Fruit fly (Drosophila melanogaster) whole organism, pupa: ENCODE results near the gene CG6659.
A peak's percentile ranks its signal among the peaks of the same experiment; 100 is the strongest.

Source experiments
- CG10348 ChIP-seq: fragments of 200-800 bp; sonication (Bioruptor generic); IDR thresholded peaks from 2 replicates; pipeline ENCODE4 v1.3.6; 2022; ENCODE audit warnings: missing biosample characterization, missing genetic modification characterization
- CG12605 ChIP-seq: fragments of 200-800 bp; sonication (Bioruptor generic); IDR thresholded peaks from 2 replicates; pipeline ENCODE4 v1.3.6; 2022; ENCODE audit warnings: missing biosample characterization, missing genetic modification characterization
- CG13204 ChIP-seq: fragments of 200-800 bp; sonication (Bioruptor generic); optimal IDR thresholded peaks from 2 replicates; lab custom pipeline; 2018; ENCODE audit warnings: missing biosample characterization, mild to moderate bottlenecking, missing genetic modification characterization, moderate library complexity
- CG14655 ChIP-seq: fragments of 200-800 bp; sonication (Bioruptor generic); optimal IDR thresholded peaks from 3 replicates; lab custom pipeline; 2017; ENCODE audit warnings: mild to moderate bottlenecking, missing biosample characterization, missing genetic modification reagents, missing genetic modification characterization
- CG15710 ChIP-seq: fragments of 200-800 bp; sonication (Bioruptor generic); optimal IDR thresholded peaks from 2 replicates; lab custom pipeline; 2018; ENCODE audit warnings: missing biosample characterization, mild to moderate bottlenecking, missing genetic modification characterization, moderate library complexity
- CG17806 ChIP-seq: fragments of 200-800 bp; sonication (Bioruptor generic); optimal IDR thresholded peaks from 2 replicates; lab custom pipeline; 2018; ENCODE audit warnings: missing biosample characterization, mild to moderate bottlenecking, missing genetic modification characterization, moderate library complexity
- CG32121 ChIP-seq: fragments of 200-800 bp; sonication (Bioruptor generic); IDR thresholded peaks from 2 replicates; pipeline ENCODE4 v1.3.6; 2022; ENCODE audit warnings: missing biosample characterization, missing genetic modification characterization
- CG34367 ChIP-seq: fragments of 200-800 bp; sonication (Bioruptor generic); optimal IDR thresholded peaks from 2 replicates; lab custom pipeline; 2018; ENCODE audit warnings: missing biosample characterization, mild to moderate bottlenecking, missing genetic modification characterization
- CG4496 ChIP-seq: fragments of 200-800 bp; sonication (Bioruptor generic); IDR thresholded peaks from 3 replicates; pipeline ENCODE4 v1.3.6; 2022; ENCODE audit warnings: missing biosample characterization, missing genetic modification characterization
- CG8159 ChIP-seq: fragments of 200-800 bp; sonication (Bioruptor generic); optimal IDR thresholded peaks from 3 replicates; lab custom pipeline; 2018; ENCODE audit warnings: missing biosample characterization, mild to moderate bottlenecking, missing genetic modification characterization, moderate library complexity
- CG8301 ChIP-seq: fragments of 200-800 bp; sonication (Bioruptor generic); optimal IDR thresholded peaks from 2 replicates; lab custom pipeline; 2018; ENCODE audit warnings: missing biosample characterization, mild to moderate bottlenecking, missing genetic modification characterization
- CG9948 ChIP-seq: fragments of 200-800 bp; sonication (Bioruptor generic); optimal IDR thresholded peaks from 2 replicates; lab custom pipeline; 2018; ENCODE audit warnings: missing biosample characterization, mild to moderate bottlenecking, missing genetic modification characterization, moderate library complexity
- D1 ChIP-seq: fragments of 200-800 bp; sonication (Bioruptor generic); optimal IDR thresholded peaks from 2 replicates; lab custom pipeline; 2018; ENCODE audit warnings: missing biosample characterization, mild to moderate bottlenecking, missing genetic modification characterization, moderate library complexity
- EcR ChIP-seq: fragments of 200-800 bp; sonication (Bioruptor generic); optimal IDR thresholded peaks from 3 replicates; lab custom pipeline; 2019; ENCODE audit warnings: missing biosample characterization, missing genetic modification characterization, mild to moderate bottlenecking, moderate library complexity, missing genetic modification reagents
- Ets98B ChIP-seq: fragments of 200-800 bp; sonication (Bioruptor generic); IDR thresholded peaks from 2 replicates; pipeline ENCODE4 v1.3.6; 2022; ENCODE audit warnings: missing biosample characterization, missing genetic modification characterization
- Pif1A ChIP-seq: fragments of 200-800 bp; sonication (Bioruptor generic); optimal IDR thresholded peaks from 3 replicates; lab custom pipeline; 2016; ENCODE audit warnings: missing biosample characterization, missing genetic modification characterization
- Pif1B ChIP-seq: fragments of 200-800 bp; sonication (Bioruptor generic); optimal IDR thresholded peaks from 3 replicates; lab custom pipeline; 2016; ENCODE audit warnings: missing biosample characterization, missing genetic modification characterization
- Snoo ChIP-seq: fragments of 200-800 bp; sonication (Bioruptor generic); optimal IDR thresholded peaks from 3 replicates; lab custom pipeline; 2017; ENCODE audit warnings: missing biosample characterization, mild to moderate bottlenecking, missing genetic modification characterization, inconsistent platforms
- fd96Ca ChIP-seq: fragments of 200-800 bp; sonication (Bioruptor generic); IDR thresholded peaks from 3 replicates; pipeline ENCODE4 v1.3.6; 2022; ENCODE audit warnings: missing biosample characterization, missing genetic modification characterization
- gl ChIP-seq: fragments of 200-800 bp; sonication (Bioruptor generic); optimal IDR thresholded peaks from 2 replicates; lab custom pipeline; 2018; ENCODE audit warnings: missing biosample characterization, mild to moderate bottlenecking, missing genetic modification characterization
- rn ChIP-seq: fragments of 200-800 bp; sonication (Bioruptor generic); IDR thresholded peaks from 2 replicates; pipeline ENCODE4 v1.3.6; 2022; ENCODE audit warnings: missing biosample characterization, missing genetic modification characterization

CG6659 gene

dm6 chrX:18650252-18650651, 6.8 kb downstream of the CG6659 start, which contains the start of gene Hou:
Hou (minus strand) TSS chrX:18650444.
- TF ChIP-seq D1 (tag; lab: Kevin White, UChicago) (no peak), CG4496 (GFP tag; lab: Robert Waterston, UW) (no peak), CG17806 (no peak), CG15710 (tag; lab: Kevin White, UChicago) (no peak), CG12605 (GFP tag; lab: Robert Waterston, UW) (no peak), CG32121 (GFP tag; lab: Robert Waterston, UW) (no peak), CG13204 (GFP tag; lab: Kevin White, UChicago) (no peak), Pif1B (GFP tag; lab: Kevin White, UChicago) (no peak), CG34367 (tag; lab: Kevin White, UChicago) (no peak), CG10348 (no peak), Pif1A (no peak)

dm6 chrX:18647961-18648360, 9.1 kb downstream of the CG6659 start, which contains the start of gene Nup35:
Nup35 (plus strand) TSS chrX:18648182.
- TF ChIP-seq CG34367 (tag; lab: Kevin White, UChicago) = no peak
- TF ChIP-seq CG13204 (GFP tag; lab: Kevin White, UChicago) = no peak
- TF ChIP-seq Pif1B (GFP tag; lab: Kevin White, UChicago) = no peak
- TF ChIP-seq CG12605 (GFP tag; lab: Robert Waterston, UW) = no peak
- no peak for TF ChIP-seq fd96Ca (GFP tag; lab: Robert Waterston, UW)
- TF ChIP-seq Ets98B = no peak
- TF ChIP-seq CG4496 (GFP tag; lab: Robert Waterston, UW) = no peak
- TF ChIP-seq EcR (GFP tag; lab: Kevin White, UChicago) = no peak
- no peak for TF ChIP-seq CG17806
- TF ChIP-seq CG14655 (GFP tag; lab: Kevin White, UChicago) = no peak
- no peak for TF ChIP-seq rn (GFP tag; lab: Robert Waterston, UW)
- TF ChIP-seq D1 (tag; lab: Kevin White, UChicago) = no peak
- TF ChIP-seq CG8301 (tag; lab: Kevin White, UChicago) = no peak
- TF ChIP-seq gl = no peak

dm6 chrX:18646855-18647699, 10.0 kb downstream of the CG6659 start, which contains the start of gene Rip11:
Rip11 (minus strand) TSS chrX:18647648.
- TF ChIP-seq CG8159 (tag; lab: Kevin White, UChicago) (peak; percentile 65), CG9948 (tag; lab: Kevin White, UChicago) (peak; percentile 45), CG34367 (tag; lab: Kevin White, UChicago) (peak; percentile 56), CG10348 (no peak), gl (peak; percentile 80), Snoo (tag; lab: Kevin White, UChicago) (peak; percentile 77), CG32121 (GFP tag; lab: Robert Waterston, UW) (peak; percentile 75), fd96Ca (GFP tag; lab: Robert Waterston, UW) (peak; percentile 87), CG17806 (peak; percentile 53), EcR (GFP tag; lab: Kevin White, UChicago) (peak; percentile 71), CG12605 (GFP tag; lab: Robert Waterston, UW) (peak; percentile 68), CG15710 (tag; lab: Kevin White, UChicago) (peak; percentile 67), CG8301 (tag; lab: Kevin White, UChicago) (peak; percentile 59), Pif1A (peak; percentile 80), Ets98B (peak; percentile 89), CG13204 (GFP tag; lab: Kevin White, UChicago) (peak; percentile 87), CG14655 (GFP tag; lab: Kevin White, UChicago) (no peak), Pif1B (GFP tag; lab: Kevin White, UChicago) (peak; percentile 69), CG4496 (GFP tag; lab: Robert Waterston, UW) (peak; percentile 87), D1 (tag; lab: Kevin White, UChicago) (no peak), rn (GFP tag; lab: Robert Waterston, UW) (peak; percentile 44; the same call in 1 of the 2 replicates)

dm6 chrX:18645720-18646213, 11.3 kb downstream of the CG6659 start:
- TF ChIP-seq CG34367 (tag; lab: Kevin White, UChicago) (peak; percentile 50), CG8159 (tag; lab: Kevin White, UChicago) (peak; percentile 68), CG17806 (peak; percentile 67), Ets98B (peak; percentile 61), EcR (GFP tag; lab: Kevin White, UChicago) (no peak), CG10348 (no peak), Pif1A (peak; percentile 73), CG9948 (tag; lab: Kevin White, UChicago) (peak; percentile 64), gl (no peak), D1 (tag; lab: Kevin White, UChicago) (no peak), CG8301 (tag; lab: Kevin White, UChicago) (peak; percentile 73), CG4496 (GFP tag; lab: Robert Waterston, UW) (peak; percentile 52; the same call in 1 of the 3 replicates), Snoo (tag; lab: Kevin White, UChicago) (peak; percentile 45), CG12605 (GFP tag; lab: Robert Waterston, UW) (0 out of 2 replicates have a peak, but pooled peaks have one; percentile 36), CG13204 (GFP tag; lab: Kevin White, UChicago) (no peak), CG14655 (GFP tag; lab: Kevin White, UChicago) (peak; percentile 84), CG15710 (tag; lab: Kevin White, UChicago) (peak; percentile 46), Pif1B (GFP tag; lab: Kevin White, UChicago) (peak; percentile 57), rn (GFP tag; lab: Robert Waterston, UW) (peak; percentile 39; the same call in 1 of the 2 replicates), CG32121 (GFP tag; lab: Robert Waterston, UW) (0 out of 2 replicates have a peak, but pooled peaks have one; percentile 49), fd96Ca (GFP tag; lab: Robert Waterston, UW) (0 out of 3 replicates have a peak, but pooled peaks have one; percentile 25)
